Fruit fly (Drosophila melanogaster): Measurements from ENCODE around the gene vers.

The vers gene

dm6 chr3L:12122891-12123290 is 7.0 kb downstream of the vers start:
- TF ChIP-seq bab1 (GFP tag; optimal IDR thresholded peaks at IDR 0.05) (no peak), toe (GFP tag; optimal IDR thresholded peaks at IDR 0.05) (no peak), CG7101 (tag; optimal IDR thresholded peaks at IDR 0.05) (no peak), CG11617 (GFP tag; optimal IDR thresholded peaks at IDR 0.05) (no peak)

- TF ChIP-seq toe (GFP tag; optimal IDR thresholded peaks at IDR 0.05) (no peak), CG33017 (tag; optimal IDR thresholded peaks at IDR 0.05) (peak; percentile 18), Mnt (GFP tag; optimal IDR thresholded peaks at IDR 0.05) (peak; percentile 94), CG12768 (GFP tag; optimal IDR thresholded peaks at IDR 0.05) (peak; percentile 87), CG1620 (GFP tag; optimal IDR thresholded peaks at IDR 0.05) (no peak), tj (GFP tag; optimal IDR thresholded peaks at IDR 0.05) (peak; percentile 62), CG5204 (GFP tag; optimal IDR thresholded peaks at IDR 0.05) (no peak), Hr96 (GFP tag; optimal IDR thresholded peaks at IDR 0.05) (no peak), cic (GFP tag; optimal IDR thresholded peaks at IDR 0.05) (peak; percentile 87), CG7101 (tag; optimal IDR thresholded peaks at IDR 0.05) (peak; percentile 50), bab1 (GFP tag; optimal IDR thresholded peaks at IDR 0.05) (peak; percentile 31), CG7045 (GFP tag; optimal IDR thresholded peaks at IDR 0.05) (peak; percentile 20), cnc (optimal IDR thresholded peaks at IDR 0.05) (no peak), pad (GFP tag; optimal IDR thresholded peaks at IDR 0.05) (peak; percentile 54), ovo (GFP tag; optimal IDR thresholded peaks at IDR 0.05) (no peak), CG11617 (GFP tag; optimal IDR thresholded peaks at IDR 0.05) (no peak), CG14711 (tag; optimal IDR thresholded peaks at IDR 0.05) (peak; percentile 64), kay (GFP tag; ENCODE audit: borderline replicate concordance) (no peak)
Observed at dm6 chr3L:12124138-12124583, 8.3 kb downstream of the vers start.

- no peak for TF ChIP-seq kay (GFP tag; ENCODE audit: borderline replicate concordance)
- TF ChIP-seq CG33017 (tag; optimal IDR thresholded peaks at IDR 0.05), result peak; percentile 88
- TF ChIP-seq CG5204 (GFP tag; optimal IDR thresholded peaks at IDR 0.05), result no peak
- TF ChIP-seq Hr96 (GFP tag; optimal IDR thresholded peaks at IDR 0.05), result peak; percentile 93
- peak; percentile 93 for TF ChIP-seq ovo (GFP tag; optimal IDR thresholded peaks at IDR 0.05)
- peak; percentile 96 for TF ChIP-seq Mnt (GFP tag; optimal IDR thresholded peaks at IDR 0.05)
- TF ChIP-seq tj (GFP tag; optimal IDR thresholded peaks at IDR 0.05), result peak; percentile 76
- TF ChIP-seq Clk (GFP tag; optimal IDR thresholded peaks at IDR 0.05), result peak; percentile 80
- TF ChIP-seq CG1620 (GFP tag; optimal IDR thresholded peaks at IDR 0.05), result peak; percentile 95
- peak; percentile 97 for TF ChIP-seq CG7101 (tag; optimal IDR thresholded peaks at IDR 0.05)
- TF ChIP-seq CG11617 (GFP tag; optimal IDR thresholded peaks at IDR 0.05), result peak; percentile 96
- TF ChIP-seq cnc (optimal IDR thresholded peaks at IDR 0.05), result no peak
- peak; percentile 96 for TF ChIP-seq bab1 (GFP tag; optimal IDR thresholded peaks at IDR 0.05)
- peak; percentile 96 for TF ChIP-seq Crg-1 (GFP tag; optimal IDR thresholded peaks at IDR 0.05)
- peak; percentile 85 for TF ChIP-seq CG14711 (tag; optimal IDR thresholded peaks at IDR 0.05)
- peak; percentile 96 for TF ChIP-seq CG7045 (GFP tag; optimal IDR thresholded peaks at IDR 0.05)
- TF ChIP-seq pad (GFP tag; optimal IDR thresholded peaks at IDR 0.05), result peak; percentile 88
- no peak for TF ChIP-seq toe (GFP tag; optimal IDR thresholded peaks at IDR 0.05)
- TF ChIP-seq cic (GFP tag; optimal IDR thresholded peaks at IDR 0.05), result peak; percentile 82
- TF ChIP-seq CG12768 (GFP tag; optimal IDR thresholded peaks at IDR 0.05), result peak; percentile 93
Observed at dm6 chr3L:12124975-12125374, 9.1 kb downstream of the vers start, which contains the start of gene yps. Gene yps, minus strand, starts transcription at chr3L:12125150.

dm6 chr3L:12127294-12128029 is 11.6 kb downstream of the vers start, which contains the start of the genes Ir68b and CG34241:
Gene Ir68b, minus strand, starts transcription at chr3L:12127394.
Gene CG34241, plus strand, starts transcription at chr3L:12127979.
- no peak for TF ChIP-seq cnc (optimal IDR thresholded peaks at IDR 0.05)
- no peak for TF ChIP-seq CG33017 (tag; optimal IDR thresholded peaks at IDR 0.05)
- TF ChIP-seq Crg-1 (GFP tag; optimal IDR thresholded peaks at IDR 0.05), result no peak
- no peak for TF ChIP-seq kay (GFP tag; ENCODE audit: borderline replicate concordance)

- no peak for TF ChIP-seq bab1 (GFP tag; optimal IDR thresholded peaks at IDR 0.05)
- TF ChIP-seq Crg-1 (GFP tag; optimal IDR thresholded peaks at IDR 0.05), result no peak
- TF ChIP-seq CG5204 (GFP tag; optimal IDR thresholded peaks at IDR 0.05), result no peak
- TF ChIP-seq CG12768 (GFP tag; optimal IDR thresholded peaks at IDR 0.05), result no peak
- TF ChIP-seq cnc (optimal IDR thresholded peaks at IDR 0.05), result no peak
- no peak for TF ChIP-seq Clk (GFP tag; optimal IDR thresholded peaks at IDR 0.05)
- no peak for TF ChIP-seq CG1620 (GFP tag; optimal IDR thresholded peaks at IDR 0.05)
- TF ChIP-seq CG7101 (tag; optimal IDR thresholded peaks at IDR 0.05), result no peak
- no peak for TF ChIP-seq CG33017 (tag; optimal IDR thresholded peaks at IDR 0.05)
- no peak for TF ChIP-seq pad (GFP tag; optimal IDR thresholded peaks at IDR 0.05)
- no peak for TF ChIP-seq toe (GFP tag; optimal IDR thresholded peaks at IDR 0.05)
Observed at dm6 chr3L:12129111-12129510, 13.2 kb downstream of the vers start, which contains the start of gene Lsp2. Gene Lsp2, plus strand, starts transcription at chr3L:12129393.

dm6 chr3L:12131918-12132317 is 16.0 kb downstream of the vers start, which contains the start of gene DEF8:
Gene DEF8, plus strand, starts transcription at chr3L:12132146.
- TF ChIP-seq CG11617 (GFP tag; optimal IDR thresholded peaks at IDR 0.05) (peak; percentile 84), pad (GFP tag; optimal IDR thresholded peaks at IDR 0.05) (peak; percentile 48), tj (GFP tag; optimal IDR thresholded peaks at IDR 0.05) (peak; percentile 49), kay (GFP tag; ENCODE audit: borderline replicate concordance) (no peak), Crg-1 (GFP tag; optimal IDR thresholded peaks at IDR 0.05) (peak; percentile 36), toe (GFP tag; optimal IDR thresholded peaks at IDR 0.05) (peak; percentile 71), Mnt (GFP tag; optimal IDR thresholded peaks at IDR 0.05) (peak; percentile 60), cnc (optimal IDR thresholded peaks at IDR 0.05) (no peak), bab1 (GFP tag; optimal IDR thresholded peaks at IDR 0.05) (peak; percentile 80), Clk (GFP tag; optimal IDR thresholded peaks at IDR 0.05) (peak; percentile 46), ovo (GFP tag; optimal IDR thresholded peaks at IDR 0.05) (peak; percentile 47), CG7101 (tag; optimal IDR thresholded peaks at IDR 0.05) (peak; percentile 77), cic (GFP tag; optimal IDR thresholded peaks at IDR 0.05) (no peak), CG14711 (tag; optimal IDR thresholded peaks at IDR 0.05) (peak; percentile 85), CG1620 (GFP tag; optimal IDR thresholded peaks at IDR 0.05) (peak; percentile 71), CG5204 (GFP tag; optimal IDR thresholded peaks at IDR 0.05) (no peak), CG7045 (GFP tag; optimal IDR thresholded peaks at IDR 0.05) (peak; percentile 69), CG12768 (GFP tag; optimal IDR thresholded peaks at IDR 0.05) (peak; percentile 60), Hr96 (GFP tag; optimal IDR thresholded peaks at IDR 0.05) (peak; percentile 55), CG33017 (tag; optimal IDR thresholded peaks at IDR 0.05) (peak; percentile 63)

Data from whole organism, adult.